Worm (Caenorhabditis elegans): ENCODE data around the gene txt-13.

DNA sequence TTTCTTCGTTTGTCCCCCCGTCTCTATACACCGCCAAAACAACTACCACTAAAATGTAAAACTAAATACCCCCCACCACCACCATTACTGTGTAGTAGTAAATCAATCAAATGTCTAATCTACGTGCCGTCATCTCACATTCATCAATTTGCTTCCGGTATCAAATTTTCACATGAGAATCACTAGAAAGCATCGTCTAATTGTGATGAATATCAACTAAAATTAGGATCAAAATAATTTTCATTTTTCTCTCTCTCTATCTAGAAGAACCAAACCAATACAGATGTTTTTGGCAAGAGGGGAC is 23.7 kb upstream of the txt-13 start:
- no peak for TF ChIP-seq him-1 (tag; optimal IDR thresholded peaks at IDR 0.05)
- no peak for TF ChIP-seq dao-5 (tag; optimal IDR thresholded peaks at IDR 0.05)
- no peak for TF ChIP-seq W03F9.2 (tag; optimal IDR thresholded peaks at IDR 0.05)
